Fruit fly (Drosophila melanogaster) whole organism, embryonic: Measurements from ENCODE around the gene CG43999.

Source experiments
- Atf-2 ChIP-seq: fragments of 200-800 bp; sonication (Bioruptor generic); optimal IDR thresholded peaks from 2 replicates; lab custom pipeline; 2016; ENCODE audit warnings: missing biosample characterization, missing genetic modification characterization
- CG10565 ChIP-seq: fragments of 200-800 bp; sonication (Bioruptor generic); optimal IDR thresholded peaks from 3 replicates; lab custom pipeline; 2016; ENCODE audit warnings: missing biosample characterization, mild to moderate bottlenecking, missing genetic modification characterization
- CG11247 ChIP-seq: fragments of 200-800 bp; sonication (Bioruptor generic); IDR thresholded peaks from 2 replicates; pipeline ENCODE4 v1.3.6; 2022; ENCODE audit warnings: missing biosample characterization, missing genetic modification characterization
- CG11723 ChIP-seq: fragments of 200-800 bp; sonication (Bioruptor generic); optimal IDR thresholded peaks from 2 replicates; lab custom pipeline; 2017; ENCODE audit warnings: missing biosample characterization, mild to moderate bottlenecking, missing genetic modification characterization
- CG15011 ChIP-seq: fragments of 200-800 bp; sonication (Bioruptor generic); optimal IDR thresholded peaks from 3 replicates; lab custom pipeline; 2018; ENCODE audit warnings: missing biosample characterization, mild to moderate bottlenecking, missing genetic modification characterization
- CG15514 ChIP-seq: fragments of 200-800 bp; sonication (Bioruptor generic); optimal IDR thresholded peaks from 3 replicates; lab custom pipeline; 2017; ENCODE audit warnings: missing biosample characterization, missing genetic modification characterization, mild to moderate bottlenecking, moderate library complexity, missing genetic modification reagents
- CG1647 ChIP-seq: fragments of 200-800 bp; sonication (Bioruptor generic); optimal IDR thresholded peaks from 3 replicates; lab custom pipeline; 2016; ENCODE audit warnings: missing biosample characterization, missing genetic modification characterization
- CG16779 ChIP-seq: fragments of 200-800 bp; sonication (Bioruptor generic); IDR thresholded peaks from 2 replicates; pipeline ENCODE4 v1.3.6; 2022; ENCODE audit warnings: missing biosample characterization, missing genetic modification characterization
- CG17912 ChIP-seq: fragments of 200-800 bp; sonication (Bioruptor generic); optimal IDR thresholded peaks from 2 replicates; lab custom pipeline; 2018; ENCODE audit warnings: missing biosample characterization, mild to moderate bottlenecking, missing genetic modification characterization
- CG2202 ChIP-seq: fragments of 200-800 bp; sonication (Bioruptor generic); optimal IDR thresholded peaks from 2 replicates; lab custom pipeline; 2018; ENCODE audit warnings: missing biosample characterization, mild to moderate bottlenecking, missing genetic modification characterization
- CG42726 ChIP-seq: fragments of 200-800 bp; sonication (Bioruptor generic); IDR thresholded peaks from 2 replicates; pipeline ENCODE4 v1.3.6; 2022; ENCODE audit warnings: missing biosample characterization, missing genetic modification characterization; ENCODE audit not compliant: partially characterized antibody
- CG4360 ChIP-seq: fragments of 200-800 bp; sonication (Bioruptor generic); IDR thresholded peaks from 2 replicates; pipeline ENCODE4 v1.3.6; 2022; ENCODE audit warnings: missing biosample characterization, missing genetic modification characterization
- CG4424 ChIP-seq: fragments of 200-800 bp; sonication (Bioruptor generic); optimal IDR thresholded peaks from 3 replicates; lab custom pipeline; 2016; ENCODE audit warnings: missing biosample characterization, missing genetic modification characterization
- CG5180 ChIP-seq: fragments of 200-800 bp; sonication (Bioruptor generic); optimal IDR thresholded peaks from 3 replicates; lab custom pipeline; 2017; ENCODE audit warnings: missing biosample characterization, missing genetic modification characterization, mild to moderate bottlenecking, moderate library complexity, missing genetic modification reagents
- CG6272 ChIP-seq: fragments of 200-800 bp; sonication (Bioruptor generic); IDR thresholded peaks from 2 replicates; pipeline ENCODE4 v1.3.6; 2022; ENCODE audit warnings: missing biosample characterization, missing genetic modification characterization
- CG6689 ChIP-seq: fragments of 200-800 bp; sonication (Bioruptor generic); IDR thresholded peaks from 2 replicates; pipeline ENCODE4 v1.3.6; 2022; ENCODE audit warnings: missing biosample characterization, missing genetic modification characterization
- CG8478 ChIP-seq: fragments of >200 bp; optimal IDR thresholded peaks from 2 replicates; lab custom pipeline; 2018
- CG8944 ChIP-seq: fragments of 200-800 bp; sonication (Bioruptor generic); optimal IDR thresholded peaks from 3 replicates; lab custom pipeline; 2016; ENCODE audit warnings: missing biosample characterization, missing genetic modification characterization
- CoRest ChIP-seq: fragments of 200-800 bp; sonication (Bioruptor generic); optimal IDR thresholded peaks from 3 replicates; lab custom pipeline; 2018; ENCODE audit warnings: missing biosample characterization, mild to moderate bottlenecking, missing genetic modification characterization, moderate library complexity
- Drgx ChIP-seq: fragments of 200-800 bp; sonication (Bioruptor generic); IDR thresholded peaks from 2 replicates; pipeline ENCODE4 v1.3.6; 2022; ENCODE audit warnings: missing biosample characterization, missing genetic modification characterization
- ERR ChIP-seq: fragments of 200-800 bp; sonication (Bioruptor generic); optimal IDR thresholded peaks from 2 replicates; lab custom pipeline; 2016; ENCODE audit warnings: missing biosample characterization, missing genetic modification characterization
- Hr51 ChIP-seq, 2 experiments: fragments of 200-800 bp; sonication (Bioruptor generic); optimal IDR thresholded peaks; 2 replicates in 1 of 2; 3 replicates in 1 of 2; lab custom pipeline; 2016 to 2018; ENCODE audit warnings: missing biosample characterization in 2 of 2, missing genetic modification characterization in 2 of 2, mild to moderate bottlenecking in 1 of 2, moderate library complexity in 1 of 2
- Lhr ChIP-seq: fragments of 200-800 bp; sonication (Bioruptor generic); optimal IDR thresholded peaks from 3 replicates; lab custom pipeline; 2017; ENCODE audit warnings: mild to moderate bottlenecking, missing biosample characterization, missing genetic modification reagents, missing genetic modification characterization
- NC2β ChIP-seq: fragments of 200-800 bp; sonication (Bioruptor generic); optimal IDR thresholded peaks from 2 replicates; lab custom pipeline; 2016; ENCODE audit warnings: missing biosample characterization, missing genetic modification characterization
- NK7.1 ChIP-seq: fragments of 200-800 bp; sonication (Bioruptor generic); optimal IDR thresholded peaks from 3 replicates; lab custom pipeline; 2016; ENCODE audit warnings: missing biosample characterization, missing genetic modification characterization
- Ravus ChIP-seq: fragments of 200-800 bp; sonication (Bioruptor generic); IDR thresholded peaks from 2 replicates; pipeline ENCODE4 v1.3.6; 2022; ENCODE audit warnings: missing biosample characterization, missing genetic modification characterization
- Vsx1 ChIP-seq: fragments of 200-800 bp; sonication (Bioruptor generic); optimal IDR thresholded peaks from 2 replicates; lab custom pipeline; 2017; ENCODE audit warnings: missing biosample characterization, mild to moderate bottlenecking, missing genetic modification characterization, missing genetic modification reagents
- ac ChIP-seq: fragments of 200-800 bp; sonication (Bioruptor generic); optimal IDR thresholded peaks from 3 replicates; lab custom pipeline; 2017; ENCODE audit warnings: missing biosample characterization, mild to moderate bottlenecking, missing genetic modification characterization
- bigmax ChIP-seq: fragments of 200-800 bp; sonication (Bioruptor generic); optimal IDR thresholded peaks from 2 replicates; lab custom pipeline; 2018; ENCODE audit warnings: missing biosample characterization, mild to moderate bottlenecking, missing genetic modification characterization
- cad ChIP-seq: fragments of >200 bp; optimal IDR thresholded peaks from 2 replicates; lab custom pipeline; 2017; ENCODE audit warnings: missing biosample characterization, missing genetic modification characterization
- caup ChIP-seq: fragments of 200-800 bp; sonication (Bioruptor generic); optimal IDR thresholded peaks from 3 replicates; lab custom pipeline; 2017; ENCODE audit warnings: missing biosample characterization, mild to moderate bottlenecking, missing genetic modification characterization, moderate library complexity; ENCODE audit not compliant: severe bottlenecking
- chif ChIP-seq, 2 experiments: fragments of 200-800 bp; sonication (Bioruptor generic); optimal IDR thresholded peaks; 3 replicates each; lab custom pipeline; 2016; ENCODE audit warnings: missing biosample characterization in 2 of 2, missing genetic modification characterization in 2 of 2
- chm ChIP-seq: fragments of 200-800 bp; sonication (Bioruptor generic); IDR thresholded peaks from 2 replicates; pipeline ENCODE4 v1.3.6; 2022; ENCODE audit warnings: missing biosample characterization, missing genetic modification characterization
- da ChIP-seq: fragments of 200-800 bp; sonication (Bioruptor generic); optimal IDR thresholded peaks from 2 replicates; lab custom pipeline; 2016; ENCODE audit warnings: missing biosample characterization, missing genetic modification characterization
- dmrt11E ChIP-seq: fragments of 200-800 bp; sonication (Bioruptor generic); optimal IDR thresholded peaks from 3 replicates; lab custom pipeline; 2018; ENCODE audit warnings: missing biosample characterization, mild to moderate bottlenecking, missing genetic modification characterization, moderate library complexity
- dmrt99B ChIP-seq: fragments of 200-800 bp; sonication (Bioruptor generic); optimal IDR thresholded peaks from 2 replicates; lab custom pipeline; 2018; ENCODE audit warnings: missing biosample characterization, mild to moderate bottlenecking, missing genetic modification characterization, moderate library complexity
- eve ChIP-seq, 2 experiments: fragments of >200 bp; optimal IDR thresholded peaks; 2 replicates each; lab custom pipeline; 2017; ENCODE audit warnings: missing biosample characterization in 2 of 2, missing genetic modification characterization in 2 of 2
- gce ChIP-seq: fragments of 200-800 bp; sonication (Bioruptor generic); IDR thresholded peaks from 3 replicates; pipeline ENCODE4 v1.3.6; 2022; ENCODE audit warnings: missing biosample characterization, missing genetic modification characterization
- gcm ChIP-seq: fragments of 200-800 bp; sonication (Bioruptor generic); optimal IDR thresholded peaks from 2 replicates; lab custom pipeline; 2019; ENCODE audit warnings: missing biosample characterization, mild to moderate bottlenecking, missing genetic modification characterization, moderate library complexity
- grau ChIP-seq: fragments of 200-800 bp; optimal IDR thresholded peaks from 3 replicates; lab custom pipeline; 2019; ENCODE audit warnings: missing biosample characterization, mild to moderate bottlenecking, missing genetic modification characterization, moderate library complexity
- grn ChIP-seq: fragments of 200-800 bp; sonication (Bioruptor generic); optimal IDR thresholded peaks from 3 replicates; lab custom pipeline; 2017; ENCODE audit warnings: missing biosample characterization, missing genetic modification characterization
- gt ChIP-seq: fragments of 200-800 bp; sonication (Bioruptor generic); IDR thresholded peaks from 2 replicates; pipeline ENCODE4 v1.3.6; 2022; ENCODE audit warnings: missing biosample characterization, missing genetic modification characterization
- knrl ChIP-seq: fragments of 200-800 bp; sonication (Bioruptor generic); IDR thresholded peaks from 3 replicates; pipeline ENCODE4 v1.3.6; 2022; ENCODE audit warnings: missing biosample characterization, missing genetic modification characterization; ENCODE audit not compliant: partially characterized antibody
- lab ChIP-seq: fragments of 200-800 bp; sonication (Bioruptor generic); optimal IDR thresholded peaks from 3 replicates; lab custom pipeline; 2017; ENCODE audit warnings: missing biosample characterization, missing genetic modification characterization, mild to moderate bottlenecking, moderate library complexity, missing genetic modification reagents
- lilli ChIP-seq: fragments of 200-800 bp; sonication (Bioruptor generic); optimal IDR thresholded peaks from 3 replicates; lab custom pipeline; 2016; ENCODE audit warnings: missing biosample characterization, missing genetic modification characterization
- nom ChIP-seq: fragments of 200-800 bp; sonication (Bioruptor generic); optimal IDR thresholded peaks from 2 replicates; lab custom pipeline; 2017; ENCODE audit warnings: missing biosample characterization, missing genetic modification characterization, mild to moderate bottlenecking, moderate library complexity, missing genetic modification reagents
- onecut ChIP-seq: fragments of 200-800 bp; sonication (Bioruptor generic); IDR thresholded peaks from 2 replicates; pipeline ENCODE4 v1.3.6; 2022; ENCODE audit warnings: missing biosample characterization, missing genetic modification characterization
- ro ChIP-seq: fragments of 200-800 bp; sonication (Bioruptor generic); IDR thresholded peaks from 2 replicates; pipeline ENCODE4 v1.3.6; 2022; ENCODE audit warnings: missing biosample characterization, missing genetic modification characterization
- sima ChIP-seq: fragments of 200-800 bp; sonication (Bioruptor generic); optimal IDR thresholded peaks from 2 replicates; lab custom pipeline; 2016; ENCODE audit warnings: missing biosample characterization, missing genetic modification characterization
- tll ChIP-seq, 2 experiments: fragments of 200-800 bp in 1 of 2; fragments of >200 bp in 1 of 2; sonication (Bioruptor generic) in 1 of 2; optimal IDR thresholded peaks; 2 replicates each; lab custom pipeline; 2017 to 2019; ENCODE audit warnings: missing biosample characterization in 2 of 2, missing genetic modification characterization in 2 of 2, mild to moderate bottlenecking in 1 of 2, moderate library complexity in 1 of 2
- twi ChIP-seq: fragments of 200-800 bp; optimal IDR thresholded peaks from 2 replicates; lab custom pipeline; 2019; ENCODE audit warnings: missing biosample characterization, mild to moderate bottlenecking, missing genetic modification characterization, moderate library complexity
- yki ChIP-seq: fragments of >200 bp; optimal IDR thresholded peaks from 3 replicates; lab custom pipeline; 2018

The CG43999 gene

dm6 chr3R:23889922-23890321 is 38.9 kb downstream of the CG43999 start, which contains the start of gene Pli (continued):
- no peak for TF ChIP-seq gce (GFP tag; lab: Robert Waterston, UW)
- TF ChIP-seq cad (GFP tag; lab: Kevin White, UChicago), result no peak
- peak; percentile 56 for TF ChIP-seq caup (GFP tag; lab: Kevin White, UChicago)
- no peak for TF ChIP-seq CG1647
- TF ChIP-seq chm (GFP tag; lab: Robert Waterston, UW), result no peak
- TF ChIP-seq CG8478 (lab: Kevin White, UChicago), result no peak
- TF ChIP-seq ro (GFP tag; lab: Robert Waterston, UW), result no peak
- TF ChIP-seq Ravus, result no peak
- TF ChIP-seq CG17912 (GFP tag; lab: Kevin White, UChicago), result peak; percentile 30
- TF ChIP-seq yki (lab: Kevin White, UChicago), result no peak
- no peak for TF ChIP-seq CG8944 (GFP tag; lab: Kevin White, UChicago)
- no peak for TF ChIP-seq tll (GFP tag; optimal IDR thresholded peaks at IDR 0.05; lab: Kevin White, UChicago)
- TF ChIP-seq knrl (GFP tag; lab: Robert Waterston, UW), result no peak
- TF ChIP-seq CG6272 (GFP tag; lab: Robert Waterston, UW), result no peak
- no peak for TF ChIP-seq eve (GFP tag; optimal IDR thresholded peaks at IDR 0.05; lab: Kevin White, UChicago)
- TF ChIP-seq chif (GFP tag; optimal IDR thresholded peaks at IDR 0.05; lab: Kevin White, UChicago), result no peak
- TF ChIP-seq NK7.1 (GFP tag; lab: Kevin White, UChicago), result no peak
- TF ChIP-seq da (GFP tag; lab: Kevin White, UChicago), result no peak
- no peak for TF ChIP-seq Atf-2 (GFP tag; lab: Kevin White, UChicago)
- peak; percentile 16 for TF ChIP-seq CoRest (tag; lab: Kevin White, UChicago)
- no peak for TF ChIP-seq CG11247
- TF ChIP-seq ac (GFP tag; lab: Kevin White, UChicago), result no peak
- TF ChIP-seq gt (GFP tag; lab: Robert Waterston, UW), result no peak
- TF ChIP-seq CG10565, result no peak
- TF ChIP-seq lab (GFP tag; lab: Kevin White, UChicago), result peak; percentile 49
- no peak for TF ChIP-seq CG11723
- TF ChIP-seq nom (GFP tag; lab: Kevin White, UChicago), result peak; percentile 76
- TF ChIP-seq CG42726 (GFP tag; lab: Robert Waterston, UW), result no peak
- no peak for TF ChIP-seq ERR (GFP tag; lab: Kevin White, UChicago)
- TF ChIP-seq dmrt99B (tag; lab: Kevin White, UChicago), result no peak
- no peak for TF ChIP-seq CG5180
- TF ChIP-seq CG15514 (GFP tag; lab: Kevin White, UChicago), result peak; percentile 91
- no peak for TF ChIP-seq dmrt11E (tag; lab: Kevin White, UChicago)
- no peak for TF ChIP-seq CG4360 (GFP tag; lab: Robert Waterston, UW)
- no peak for TF ChIP-seq CG2202 (tag; lab: Kevin White, UChicago)
- no peak for TF ChIP-seq Vsx1 (GFP tag; lab: Kevin White, UChicago)
- no peak for TF ChIP-seq CG15011 (GFP tag; lab: Kevin White, UChicago)
- peak; percentile 9 for TF ChIP-seq CG4424 (GFP tag; lab: Kevin White, UChicago)
- TF ChIP-seq CG6689, result no peak
- peak; percentile 72 for TF ChIP-seq gcm (GFP tag; lab: Kevin White, UChicago)
- no peak for TF ChIP-seq Drgx (GFP tag; lab: Robert Waterston, UW)
- no peak for TF ChIP-seq lilli (GFP tag; lab: Kevin White, UChicago)
- peak; percentile 81 for TF ChIP-seq Lhr (GFP tag; lab: Kevin White, UChicago)
- no peak for TF ChIP-seq Hr51 (GFP tag; optimal IDR thresholded peaks at IDR 0.05; lab: Kevin White, UChicago)
- no peak for TF ChIP-seq bigmax (GFP tag; lab: Kevin White, UChicago)
- no peak for TF ChIP-seq CG16779 (GFP tag; lab: Robert Waterston, UW)
- peak; percentile 40 for TF ChIP-seq grn (GFP tag; lab: Kevin White, UChicago)
- TF ChIP-seq sima (GFP tag; lab: Kevin White, UChicago), result no peak
- TF ChIP-seq NC2β (GFP tag; lab: Kevin White, UChicago), result no peak
- no peak for TF ChIP-seq twi (tag; lab: Kevin White, UChicago)
- no peak for TF ChIP-seq onecut
- peak; percentile 39 for TF ChIP-seq grau (tag; lab: Kevin White, UChicago)
